Worm (Caenorhabditis elegans) whole organism, L4 larva: ENCODE results near the gene K11G12.6.
A peak's percentile ranks its signal among the peaks of the same experiment; 100 is the strongest.

ENCODE experiments used
- F10B5.3 ChIP-seq: sonication (generic microtip); optimal IDR thresholded peaks from 2 replicates; lab custom pipeline; 2016; ENCODE audit warnings: mild to moderate bottlenecking, missing genetic modification characterization, missing compliant biosample characterization
- T26A8.4 ChIP-seq: fragments of 200-800 bp; sonication (Bioruptor generic); IDR thresholded peaks from 2 replicates; pipeline ENCODE4 v1.3.6; 2022; ENCODE audit warnings: missing genetic modification characterization, missing compliant biosample characterization
- Y105C5A.15 ChIP-seq: fragments of 200-800 bp; sonication (Bioruptor generic); IDR thresholded peaks from 2 replicates; pipeline ENCODE4 v1.3.6; 2022; ENCODE audit warnings: missing genetic modification characterization, missing compliant biosample characterization
- ZK337.2 ChIP-seq: fragments of 200-800 bp; sonication (Bioruptor generic); IDR thresholded peaks from 2 replicates; pipeline ENCODE4 v1.3.6; 2022; ENCODE audit warnings: missing genetic modification reagents, missing genetic modification characterization, missing compliant biosample characterization
- aha-1 ChIP-seq: fragments of 150-350 bp; peaks from one replicate; lab custom pipeline; 2014; ENCODE audit warnings: missing biosample characterization, missing genetic modification characterization
- arid-1 ChIP-seq: fragments of 200-800 bp; sonication (Bioruptor generic); conservative IDR thresholded peaks from 2 replicates; pipeline ENCODE4 v1.3.6; 2022; ENCODE audit warnings: missing genetic modification reagents, missing genetic modification characterization, missing compliant biosample characterization
- attf-4 ChIP-seq: sonication (generic microtip); optimal IDR thresholded peaks from 3 replicates; lab custom pipeline; 2017; ENCODE audit warnings: missing biosample characterization, missing genetic modification characterization
- ceh-28 ChIP-seq: fragments of 150-350 bp; optimal IDR thresholded peaks from 2 replicates; lab custom pipeline; 2014; ENCODE audit warnings: missing biosample characterization, missing genetic modification reagents, missing genetic modification characterization
- ceh-44 ChIP-seq: fragments of 200-800 bp; sonication (Bioruptor generic); IDR thresholded peaks from 2 replicates; pipeline ENCODE4 v1.3.6; 2022; ENCODE audit warnings: missing genetic modification reagents, missing genetic modification characterization, missing compliant biosample characterization
- ceh-82 ChIP-seq: sonication (generic microtip); optimal IDR thresholded peaks from 2 replicates; lab custom pipeline; 2017; ENCODE audit warnings: missing biosample characterization, missing genetic modification characterization
- ces-1 ChIP-seq: fragments of 150-350 bp; sonication (generic microtip); optimal IDR thresholded peaks from 4 replicates; lab custom pipeline; 2014; ENCODE audit warnings: missing biosample characterization, missing genetic modification reagents, missing genetic modification characterization
- cey-2 ChIP-seq: sonication (generic microtip); optimal IDR thresholded peaks from 3 replicates; lab custom pipeline; 2017; ENCODE audit warnings: missing genetic modification characterization, mild to moderate bottlenecking, missing compliant biosample characterization, antibody characterized with exemption, borderline replicate concordance; ENCODE audit not compliant: insufficient read depth
- ctbp-1 ChIP-seq: fragments of 200-800 bp; sonication (Bioruptor generic); IDR thresholded peaks from 2 replicates; pipeline ENCODE4 v1.3.6; 2022; ENCODE audit warnings: missing genetic modification reagents, missing genetic modification characterization, missing compliant biosample characterization
- daf-16 ChIP-seq, 3 experiments: sonication (generic microtip); optimal IDR thresholded peaks; 2 replicates each; lab custom pipeline; 2016 to 2017; ENCODE audit warnings: missing genetic modification characterization in 3 of 3, missing genetic modification reagents in 3 of 3, mild to moderate bottlenecking in 2 of 3, missing compliant biosample characterization in 2 of 3, missing biosample characterization in 1 of 3, moderate library complexity in 1 of 3
- dmd-8 ChIP-seq: fragments of 200-800 bp; sonication (Bioruptor generic); IDR thresholded peaks from 2 replicates; pipeline ENCODE4 v1.3.6; 2022; ENCODE audit warnings: missing genetic modification characterization, missing compliant biosample characterization
- egl-43 ChIP-seq: fragments of 200-800 bp; sonication (Bioruptor generic); IDR thresholded peaks from 2 replicates; pipeline ENCODE4 v1.3.6; 2022; ENCODE audit warnings: missing genetic modification reagents, missing genetic modification characterization, missing compliant biosample characterization
- fkh-10 ChIP-seq: fragments of 150-350 bp; optimal IDR thresholded peaks from 2 replicates; lab custom pipeline; 2014; ENCODE audit warnings: missing biosample characterization, missing genetic modification reagents, missing genetic modification characterization
- hmg-1.1 ChIP-seq: fragments of 200-800 bp; sonication (Bioruptor generic); IDR thresholded peaks from 2 replicates; pipeline ENCODE4 v1.3.6; 2022; ENCODE audit warnings: missing genetic modification reagents, missing genetic modification characterization, missing compliant biosample characterization
- jun-1 ChIP-seq: fragments of 150-350 bp; optimal IDR thresholded peaks from 2 replicates; lab custom pipeline; 2014; ENCODE audit warnings: missing biosample characterization, missing genetic modification reagents, missing genetic modification characterization
- lim-7 ChIP-seq: fragments of 200-800 bp; sonication (Bioruptor generic); IDR thresholded peaks from 2 replicates; pipeline ENCODE4 v1.3.6; 2022; ENCODE audit warnings: missing genetic modification characterization, missing compliant biosample characterization
- lin-1 ChIP-seq: fragments of 200-800 bp; sonication (Bioruptor generic); IDR thresholded peaks from 2 replicates; pipeline ENCODE4 v1.3.6; 2022; ENCODE audit warnings: missing genetic modification reagents, missing genetic modification characterization, missing compliant biosample characterization
- lin-29 ChIP-seq: fragments of 200-800 bp; sonication (Bioruptor generic); IDR thresholded peaks from 2 replicates; pipeline ENCODE4 v1.3.6; 2022; ENCODE audit warnings: missing genetic modification reagents, missing genetic modification characterization, missing compliant biosample characterization
- lin-38 ChIP-seq: fragments of 200-800 bp; sonication (Bioruptor generic); IDR thresholded peaks from 2 replicates; pipeline ENCODE4 v1.3.6; 2022; ENCODE audit warnings: missing genetic modification reagents, missing genetic modification characterization, missing compliant biosample characterization
- madf-5 ChIP-seq, 2 experiments: fragments of 200-800 bp; sonication (Bioruptor generic); IDR thresholded peaks; 2 replicates each; pipeline ENCODE4 v1.3.6; 2022; ENCODE audit warnings: missing compliant biosample characterization in 2 of 2, missing genetic modification characterization in 2 of 2
- mdl-1 ChIP-seq, 2 experiments: fragments of 150-350 bp in 1 of 2; sonication (generic microtip) in 1 of 2; optimal IDR thresholded peaks; 2 replicates each; lab custom pipeline; 2014 to 2017; ENCODE audit warnings: missing biosample characterization in 2 of 2, missing genetic modification characterization in 2 of 2
- mxl-2 ChIP-seq: fragments of 200-800 bp; sonication (Bioruptor generic); conservative IDR thresholded peaks from 2 replicates; pipeline ENCODE4 v1.3.6; 2022; ENCODE audit warnings: missing genetic modification reagents, missing genetic modification characterization, missing compliant biosample characterization
- mxl-3 ChIP-seq: fragments of 200-800 bp; sonication (Bioruptor generic); optimal IDR thresholded peaks from 2 replicates; lab custom pipeline; 2018; ENCODE audit warnings: mild to moderate bottlenecking, missing genetic modification characterization, missing compliant biosample characterization
- nhr-28 ChIP-seq: fragments of 150-350 bp; optimal IDR thresholded peaks from 2 replicates; lab custom pipeline; 2014; ENCODE audit warnings: missing biosample characterization, missing genetic modification characterization
- nhr-41 ChIP-seq: fragments of 200-800 bp; sonication (Bioruptor generic); IDR thresholded peaks from 2 replicates; pipeline ENCODE4 v1.3.6; 2022; ENCODE audit warnings: missing genetic modification reagents, missing genetic modification characterization, missing compliant biosample characterization
- pha-4 ChIP-seq, 2 experiments: fragments of 150-350 bp in 1 of 2; fragments of 200-800 bp in 1 of 2; sonication (Bioruptor generic) in 1 of 2; IDR thresholded peaks in 1 of 2; optimal IDR thresholded peaks in 1 of 2; 2 replicates each; pipeline versions ENCODE4 v1.3.6 to Lab custom; 2014 to 2022; ENCODE audit warnings: missing genetic modification characterization in 2 of 2, missing genetic modification reagents in 2 of 2, missing biosample characterization in 1 of 2, missing compliant biosample characterization in 1 of 2
- pqm-1 ChIP-seq: sonication (generic microtip); optimal IDR thresholded peaks from 2 replicates; lab custom pipeline; 2017; ENCODE audit warnings: missing biosample characterization, missing genetic modification characterization
- saeg-2 ChIP-seq: fragments of 200-800 bp; sonication (Bioruptor generic); IDR thresholded peaks from 2 replicates; pipeline ENCODE4 v1.3.6; 2022; ENCODE audit warnings: missing genetic modification reagents, missing genetic modification characterization, missing compliant biosample characterization
- sdz-12 ChIP-seq: fragments of 200-800 bp; sonication (Bioruptor generic); optimal IDR thresholded peaks from 2 replicates; lab custom pipeline; 2018; ENCODE audit warnings: mild to moderate bottlenecking, missing genetic modification characterization, missing compliant biosample characterization
- skn-1 ChIP-seq: fragments of 150-350 bp; optimal IDR thresholded peaks from 2 replicates; lab custom pipeline; 2014; ENCODE audit warnings: missing biosample characterization, missing genetic modification characterization
- snpc-1.2 ChIP-seq: fragments of 200-800 bp; sonication (Bioruptor generic); IDR thresholded peaks from 2 replicates; pipeline ENCODE4 v1.3.6; 2022; ENCODE audit warnings: missing genetic modification reagents, missing genetic modification characterization, missing compliant biosample characterization
- spr-1 ChIP-seq: sonication (generic microtip); optimal IDR thresholded peaks from 2 replicates; lab custom pipeline; 2016; ENCODE audit warnings: mild to moderate bottlenecking, missing genetic modification characterization, missing compliant biosample characterization
- unc-62 ChIP-seq, 3 experiments: fragments of 150-350 bp in 1 of 3; sonication (generic microtip); optimal IDR thresholded peaks in 2 of 3; peaks in 1 of 3; 1 replicate in 1 of 3; 2 replicates in 2 of 3; lab custom pipeline; 2014 to 2017; ENCODE audit warnings: missing biosample characterization in 3 of 3, missing genetic modification characterization in 3 of 3, missing genetic modification reagents in 3 of 3, missing genotype in 1 of 3
- zag-1 ChIP-seq: fragments of 150-350 bp; optimal IDR thresholded peaks from 2 replicates; lab custom pipeline; 2014; ENCODE audit warnings: missing biosample characterization, missing genetic modification characterization
- zfp-2 ChIP-seq: sonication (generic microtip); optimal IDR thresholded peaks from 2 replicates; lab custom pipeline; 2016; ENCODE audit warnings: mild to moderate bottlenecking, missing genetic modification characterization, missing compliant biosample characterization

The K11G12.6 gene

DNA sequence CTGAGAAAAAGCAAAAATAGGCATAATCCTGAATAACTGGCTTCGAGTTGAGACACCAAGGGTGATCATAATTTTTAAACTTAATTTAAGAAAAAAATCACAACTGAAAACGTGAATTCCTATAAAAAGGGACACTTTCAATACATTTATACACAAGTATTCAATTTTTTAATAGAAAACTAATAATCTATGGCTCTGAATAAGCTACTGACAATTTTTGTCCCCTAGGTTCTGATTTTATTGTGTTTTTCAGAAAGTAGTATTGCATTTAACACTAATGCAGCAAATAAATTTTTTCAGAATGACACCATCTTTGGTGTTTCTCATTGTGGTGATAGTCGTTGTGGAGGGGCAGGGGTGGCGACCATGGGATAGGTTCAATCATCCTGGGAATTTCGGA lies 16.2 kb downstream of the K11G12.6 start, which contains the start of gene nas-11:
Gene nas-11, plus strand, starts transcription at position 301 of the 400 bp plus-strand sequence.
- TF ChIP-seq snpc-1.2 (GFP tag; lab: Robert Waterston, UW) (no peak), aha-1 (tag; lab: Kevin White, UChicago) (peak; percentile 9)

DNA sequence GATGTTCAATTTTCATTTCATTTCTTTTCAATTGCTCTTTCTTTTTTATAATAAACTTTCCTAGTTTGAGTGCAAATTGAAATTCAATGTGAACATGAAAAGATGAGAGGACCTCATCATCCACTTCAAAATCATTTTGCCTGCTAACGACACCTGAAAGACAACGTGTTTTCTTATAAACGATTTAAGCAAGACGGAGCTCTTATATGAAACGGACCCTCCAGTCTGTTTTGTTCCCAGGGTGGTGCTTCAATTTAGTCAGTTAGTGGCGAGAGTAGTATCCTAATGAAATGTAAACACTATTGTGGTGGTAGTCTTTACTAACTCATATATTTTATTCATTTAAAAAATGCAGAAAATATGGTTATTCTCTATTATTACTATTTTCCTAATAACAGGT lies 20.2 kb downstream of the K11G12.6 start, which contains the start of gene acr-3:
Gene acr-3, plus strand, starts transcription at position 301 of the 400 bp plus-strand sequence.
- TF ChIP-seq ceh-28 = no peak
- no peak for TF ChIP-seq daf-16 (GFP tag; optimal IDR thresholded peaks at IDR 0.05; lab: Kevin White, UChicago)
- no peak for TF ChIP-seq daf-16 (tag; optimal IDR thresholded peaks at IDR 0.05; lab: Kevin White, UChicago)
- TF ChIP-seq spr-1 (tag; lab: Kevin White, UChicago) = no peak
- no peak for TF ChIP-seq lin-1 (GFP tag; lab: Robert Waterston, UW)
- TF ChIP-seq mdl-1 (tag; optimal IDR thresholded peaks at IDR 0.05; lab: Kevin White, UChicago) = no peak
- no peak for TF ChIP-seq cey-2 (tag; lab: Kevin White, UChicago)
- TF ChIP-seq attf-4 = no peak
- TF ChIP-seq fkh-10 = no peak
- no peak for TF ChIP-seq aha-1 (tag; lab: Kevin White, UChicago)
- no peak for TF ChIP-seq Y105C5A.15
- TF ChIP-seq F10B5.3 (tag; lab: Kevin White, UChicago) = no peak
- TF ChIP-seq zag-1 (tag; lab: Kevin White, UChicago) = no peak
- no peak for TF ChIP-seq madf-5 (GFP tag; IDR thresholded peaks at IDR 0.05; lab: Robert Waterston, UW)
- TF ChIP-seq ZK337.2 = no peak
- no peak for TF ChIP-seq unc-62 (GFP tag; optimal IDR thresholded peaks at IDR 0.05 in 1 of 2; lab: Kevin White, UChicago)
- TF ChIP-seq unc-62 (tag; optimal IDR thresholded peaks at IDR 0.05; lab: Kevin White, UChicago) = no peak
- TF ChIP-seq mxl-2 (GFP tag; lab: Robert Waterston, UW) = no peak
- TF ChIP-seq mxl-3 = no peak
- TF ChIP-seq nhr-41 (GFP tag; lab: Robert Waterston, UW) = no peak
- no peak for TF ChIP-seq T26A8.4
- no peak for TF ChIP-seq lim-7 (GFP tag; lab: Robert Waterston, UW)

DNA sequence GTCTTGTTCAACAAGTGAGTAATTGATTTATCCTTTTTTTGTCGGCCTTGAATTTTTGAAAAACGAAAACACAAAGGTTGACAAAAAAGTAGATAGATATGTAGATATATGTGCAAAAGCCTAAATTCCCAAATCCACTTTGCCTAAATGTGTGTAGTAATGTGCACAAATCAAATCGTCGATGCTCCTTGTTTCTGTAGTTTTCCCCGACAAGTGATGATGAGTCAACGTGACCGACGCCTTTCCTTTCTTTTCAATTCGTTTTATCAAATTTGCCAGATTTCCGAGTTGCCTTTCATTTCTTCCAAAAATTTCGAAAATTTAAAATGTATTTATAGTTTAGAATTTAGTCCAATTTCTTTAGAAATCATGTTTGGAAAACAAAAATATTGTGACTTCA lies 24.3 kb downstream of the K11G12.6 start:
- peak in 1 of 2 experiments; percentile 37 for TF ChIP-seq unc-62 (GFP tag; optimal IDR thresholded peaks at IDR 0.05 in 1 of 2; lab: Kevin White, UChicago)
- no peak for TF ChIP-seq unc-62 (tag; optimal IDR thresholded peaks at IDR 0.05; lab: Kevin White, UChicago)
- TF ChIP-seq arid-1 (GFP tag; lab: Robert Waterston, UW) = no peak
- TF ChIP-seq fkh-10 = peak; percentile 94
- TF ChIP-seq jun-1 (tag; lab: Kevin White, UChicago) = no peak
- TF ChIP-seq ces-1 (GFP tag; lab: Kevin White, UChicago) = peak; percentile 78
- TF ChIP-seq egl-43 (GFP tag; lab: Robert Waterston, UW) = no peak
- peak; percentile 49; the same call in 1 of the 2 replicates for TF ChIP-seq ctbp-1

DNA sequence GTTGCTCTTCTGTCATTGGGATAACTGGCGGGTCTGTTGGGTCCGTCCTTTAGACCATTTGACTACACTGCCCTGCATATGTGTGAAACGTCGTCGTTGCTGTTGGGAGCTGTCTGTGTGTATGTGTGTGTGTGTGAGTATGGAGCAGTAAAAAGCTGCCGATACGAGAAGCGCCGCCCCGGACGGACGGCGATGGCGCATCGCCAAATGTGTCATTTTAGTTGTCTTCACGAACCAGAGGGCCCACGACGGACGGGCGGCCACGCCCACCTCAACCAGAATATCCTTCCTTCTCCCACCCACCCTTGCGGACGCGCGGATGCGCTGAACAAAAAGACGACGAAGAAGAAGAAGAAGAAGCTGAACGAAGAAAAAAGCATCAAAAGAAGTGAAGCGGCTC lies 27.2 kb downstream of the K11G12.6 start, which contains the start of gene acr-2:
Gene acr-2, plus strand, starts transcription at position 301 of the 400 bp plus-strand sequence.
- no peak for TF ChIP-seq ceh-82 (tag; lab: Kevin White, UChicago)
- TF ChIP-seq hmg-1.1 = peak; percentile 48
- TF ChIP-seq saeg-2 (GFP tag; lab: Robert Waterston, UW) = no peak
- TF ChIP-seq ctbp-1 = 0 out of 2 replicates have a peak, but pooled peaks have one; percentile 30
- TF ChIP-seq pha-4 (GFP tag; IDR thresholded peaks at IDR 0.05; lab: Robert Waterston, UW) = no peak
- TF ChIP-seq pha-4 (tag; optimal IDR thresholded peaks at IDR 0.05; lab: Kevin White, UChicago) = no peak
- TF ChIP-seq ceh-44 (GFP tag; lab: Robert Waterston, UW) = peak; percentile 24; the same call in 1 of the 2 replicates
- no peak for TF ChIP-seq lin-38 (GFP tag; lab: Robert Waterston, UW)
- no peak for TF ChIP-seq skn-1 (tag; lab: Kevin White, UChicago)
- TF ChIP-seq lin-29 (GFP tag; lab: Robert Waterston, UW) = no peak
- TF ChIP-seq dmd-8 (GFP tag; lab: Robert Waterston, UW) = no peak
- TF ChIP-seq nhr-28 (tag; lab: Kevin White, UChicago) = no peak
- TF ChIP-seq zfp-2 (tag; lab: Kevin White, UChicago) = no peak
- TF ChIP-seq sdz-12 (GFP tag; lab: Kevin White, UChicago) = no peak
- no peak for TF ChIP-seq pqm-1 (tag; lab: Kevin White, UChicago)
